Worm (Caenorhabditis elegans) whole organism, L4 larva: ENCODE results near the gene msp-76.

ENCODE experiments used
- attf-4 ChIP-seq: sonication (generic microtip); optimal IDR thresholded peaks from 3 replicates; lab custom pipeline; 2017; ENCODE audit warnings: missing biosample characterization, missing genetic modification characterization
- ceh-82 ChIP-seq: sonication (generic microtip); optimal IDR thresholded peaks from 2 replicates; lab custom pipeline; 2017; ENCODE audit warnings: missing biosample characterization, missing genetic modification characterization
- daf-12 ChIP-seq: fragments of 150-350 bp; optimal IDR thresholded peaks from 2 replicates; lab custom pipeline; 2014; ENCODE audit warnings: missing biosample characterization, missing genetic modification reagents, missing genetic modification characterization
- daf-16 ChIP-seq, 3 experiments: sonication (generic microtip); optimal IDR thresholded peaks; 2 replicates each; lab custom pipeline; 2016 to 2017; ENCODE audit warnings: missing genetic modification characterization in 3 of 3, missing genetic modification reagents in 3 of 3, mild to moderate bottlenecking in 2 of 3, missing compliant biosample characterization in 2 of 3, missing biosample characterization in 1 of 3, moderate library complexity in 1 of 3
- nhr-6 ChIP-seq: fragments of 150-350 bp; optimal IDR thresholded peaks from 2 replicates; lab custom pipeline; 2014; ENCODE audit warnings: missing biosample characterization, missing genetic modification characterization
- pha-4 ChIP-seq, 2 experiments: fragments of 150-350 bp in 1 of 2; fragments of 200-800 bp in 1 of 2; sonication (Bioruptor generic) in 1 of 2; IDR thresholded peaks in 1 of 2; optimal IDR thresholded peaks in 1 of 2; 2 replicates each; pipeline versions ENCODE4 v1.3.6 to Lab custom; 2014 to 2022; ENCODE audit warnings: missing genetic modification characterization in 2 of 2, missing genetic modification reagents in 2 of 2, missing biosample characterization in 1 of 2, missing compliant biosample characterization in 1 of 2
- skn-1 ChIP-seq: fragments of 150-350 bp; optimal IDR thresholded peaks from 2 replicates; lab custom pipeline; 2014; ENCODE audit warnings: missing biosample characterization, missing genetic modification characterization
- snpc-4 ChIP-seq: fragments of 150-350 bp; optimal IDR thresholded peaks from 2 replicates; lab custom pipeline; 2014; ENCODE audit warnings: missing biosample characterization, missing genetic modification characterization
- tra-1 ChIP-seq: fragments of 200-800 bp; sonication (Bioruptor generic); IDR thresholded peaks from 2 replicates; pipeline ENCODE4 v1.3.6; 2022; ENCODE audit warnings: missing genetic modification reagents, missing genetic modification characterization, missing compliant biosample characterization

ce11 chrIV:9717844-9718243, 29.0 kb downstream of the msp-76 start:
- TF ChIP-seq pha-4 (GFP tag; IDR thresholded peaks at IDR 0.05; lab: Robert Waterston, UW) (no peak), pha-4 (tag; optimal IDR thresholded peaks at IDR 0.05; lab: Kevin White, UChicago) (no peak), attf-4 (tag; lab: Kevin White, UChicago) (no peak), nhr-6 (tag; lab: Kevin White, UChicago) (no peak), skn-1 (tag; lab: Kevin White, UChicago) (no peak), tra-1 (GFP tag; lab: Robert Waterston, UW) (no peak), ceh-82 (tag; lab: Kevin White, UChicago) (no peak), daf-12 (tag; lab: Kevin White, UChicago) (no peak), snpc-4 (tag; lab: Kevin White, UChicago) (no peak), daf-16 (GFP tag; optimal IDR thresholded peaks at IDR 0.05; lab: Kevin White, UChicago) (no peak), daf-16 (tag; optimal IDR thresholded peaks at IDR 0.05; lab: Kevin White, UChicago) (no peak)
